Fruit fly (Drosophila melanogaster): Measurements from ENCODE around the gene p38c.

p38c gene

DNA sequence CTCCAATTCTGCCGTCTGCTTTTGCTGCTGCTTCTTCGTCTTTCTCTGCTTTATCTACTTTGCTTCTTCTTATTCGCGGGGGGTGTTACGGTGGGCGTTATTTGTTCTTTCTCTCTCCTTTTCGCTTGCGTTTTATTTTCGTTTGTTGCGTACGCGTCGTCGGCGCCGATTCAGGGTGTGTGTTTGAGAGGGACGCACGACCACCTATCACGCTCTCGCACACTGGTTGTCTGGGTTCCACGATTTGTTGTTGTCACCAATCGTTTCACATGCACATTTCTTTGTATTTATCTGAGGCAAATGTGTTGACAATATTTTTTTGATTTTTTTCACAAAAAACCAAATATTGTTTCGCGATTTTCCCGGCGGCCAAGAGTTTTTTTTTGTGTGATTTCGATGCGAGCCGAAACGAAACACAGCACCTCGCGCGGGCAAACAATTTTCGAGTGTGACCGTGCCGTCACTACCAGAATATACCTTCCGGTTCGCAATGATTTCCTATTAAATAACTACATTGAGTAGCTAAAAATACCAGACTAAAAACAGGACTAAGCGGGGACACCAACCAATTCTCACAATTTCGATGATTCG is 44.6 kb downstream of the p38c start, which contains the start of gene Syx1A (continued):
- TF ChIP-seq oc (tag; optimal IDR thresholded peaks at IDR 0.05): no peak
- TF ChIP-seq lilli (GFP tag; optimal IDR thresholded peaks at IDR 0.05): no peak
- TF ChIP-seq CG7963 (GFP tag; IDR thresholded peaks at IDR 0.05; ENCODE audit: partially characterized antibody): no peak
- TF ChIP-seq CG5953 (GFP tag; IDR thresholded peaks at IDR 0.05): no peak
- TF ChIP-seq CG14050 (GFP tag; IDR thresholded peaks at IDR 0.05): no peak
- TF ChIP-seq ac (GFP tag; optimal IDR thresholded peaks at IDR 0.05): no peak
- no peak for TF ChIP-seq E2f2 (GFP tag; IDR thresholded peaks at IDR 0.05)
- no peak for TF ChIP-seq gsb-n (tag; optimal IDR thresholded peaks at IDR 0.05)
- no peak for TF ChIP-seq CG1529 (GFP tag; optimal IDR thresholded peaks at IDR 0.05)
- TF ChIP-seq bsh (GFP tag; optimal IDR thresholded peaks at IDR 0.05): peak in 1 of 2 experiments; percentile 36
- TF ChIP-seq Myb (GFP tag; optimal IDR thresholded peaks at IDR 0.05): peak; percentile 11
- no peak for TF ChIP-seq Mrtf (GFP tag; IDR thresholded peaks at IDR 0.05)
- peak; percentile 20 for TF ChIP-seq phol (tag; optimal IDR thresholded peaks at IDR 0.05)
- TF ChIP-seq CG12219 (GFP tag; optimal IDR thresholded peaks at IDR 0.05): peak; percentile 10
- no peak for TF ChIP-seq Oli (tag; optimal IDR thresholded peaks at IDR 0.05)
- TF ChIP-seq fd64A (GFP tag; optimal IDR thresholded peaks at IDR 0.05): peak; percentile 15
- TF ChIP-seq CG4854 (GFP tag; optimal IDR thresholded peaks at IDR 0.05): no peak
- no peak for TF ChIP-seq klu (GFP tag; IDR thresholded peaks at IDR 0.05)
- TF ChIP-seq unc-4 (GFP tag; IDR thresholded peaks at IDR 0.05; ENCODE audit: partially characterized antibody): no peak
- no peak for TF ChIP-seq CG11085 (GFP tag; IDR thresholded peaks at IDR 0.05)
- TF ChIP-seq CG6854 (GFP tag; optimal IDR thresholded peaks at IDR 0.05): peak; percentile 59
- TF ChIP-seq CG10321 (GFP tag; IDR thresholded peaks at IDR 0.05): no peak
- TF ChIP-seq CG2678 (tag; optimal IDR thresholded peaks at IDR 0.05): peak; percentile 19
- no peak for TF ChIP-seq Doc3 (GFP tag; IDR thresholded peaks at IDR 0.05; ENCODE audit: partially characterized antibody)
- no peak for TF ChIP-seq Trl (optimal IDR thresholded peaks at IDR 0.05)
- no peak for TF ChIP-seq Trl (GFP tag; optimal IDR thresholded peaks at IDR 0.05)
- no peak for TF ChIP-seq Aef1 (GFP tag; IDR thresholded peaks at IDR 0.05)
- TF ChIP-seq cwo (GFP tag; optimal IDR thresholded peaks at IDR 0.05): peak; percentile 26
- no peak for TF ChIP-seq ci (GFP tag; IDR thresholded peaks at IDR 0.05)
- TF ChIP-seq Fer1 (GFP tag; optimal IDR thresholded peaks at IDR 0.05): peak; percentile 18
- TF ChIP-seq CG14441 (GFP tag; IDR thresholded peaks at IDR 0.05): no peak
- TF ChIP-seq jumu (GFP tag; optimal IDR thresholded peaks at IDR 0.05): no peak
- TF ChIP-seq chif (GFP tag; optimal IDR thresholded peaks at IDR 0.05): no peak
- TF ChIP-seq Sry-δ (GFP tag; optimal IDR thresholded peaks at IDR 0.05): peak; percentile 25
- TF ChIP-seq tna (GFP tag; IDR thresholded peaks at IDR 0.05; ENCODE audit: partially characterized antibody): no peak
- peak; percentile 25 for TF ChIP-seq CG7839 (tag; optimal IDR thresholded peaks at IDR 0.05)
- no peak for TF ChIP-seq CG12744 (GFP tag; optimal IDR thresholded peaks at IDR 0.05)
- no peak for TF ChIP-seq Ssrp (tag; optimal IDR thresholded peaks at IDR 0.05)
- no peak for TF ChIP-seq CG15696 (tag; optimal IDR thresholded peaks at IDR 0.05)
- no peak for TF ChIP-seq seq (GFP tag; IDR thresholded peaks at IDR 0.05)
- no peak for TF ChIP-seq dimm (GFP tag; IDR thresholded peaks at IDR 0.05)
- TF ChIP-seq gt (GFP tag; IDR thresholded peaks at IDR 0.05): no peak
- no peak for TF ChIP-seq pnt (GFP tag; optimal IDR thresholded peaks at IDR 0.05)
- peak; percentile 13 for TF ChIP-seq NC2β (GFP tag; optimal IDR thresholded peaks at IDR 0.05)
- no peak for TF ChIP-seq onecut (GFP tag; IDR thresholded peaks at IDR 0.05)
- TF ChIP-seq CG8924 (tag; optimal IDR thresholded peaks at IDR 0.05): peak; percentile 35
- peak; percentile 80 for TF ChIP-seq CG15514 (GFP tag; optimal IDR thresholded peaks at IDR 0.05)
- no peak for TF ChIP-seq crp (GFP tag; optimal IDR thresholded peaks at IDR 0.05)
- TF ChIP-seq chn (GFP tag; optimal IDR thresholded peaks at IDR 0.05): peak; percentile 27
- TF ChIP-seq CG16863 (GFP tag; optimal IDR thresholded peaks at IDR 0.05): no peak
- TF ChIP-seq Mes4 (GFP tag; optimal IDR thresholded peaks at IDR 0.05): no peak

Data from whole organism, embryonic.